Fruit fly (Drosophila melanogaster) whole organism, embryonic: ENCODE results near the gene Agpat1.

Source experiments
- Aef1 ChIP-seq: fragments of 200-800 bp; sonication (Bioruptor generic); IDR thresholded peaks from 3 replicates; pipeline ENCODE4 v1.3.6; 2022; ENCODE audit warnings: missing biosample characterization, missing genetic modification characterization
- Bdp1 ChIP-seq: fragments of 200-800 bp; sonication (Bioruptor generic); optimal IDR thresholded peaks from 3 replicates; lab custom pipeline; 2016; ENCODE audit warnings: missing biosample characterization, missing genetic modification characterization
- CG10366 ChIP-seq: fragments of 200-800 bp; sonication (Bioruptor generic); IDR thresholded peaks from 2 replicates; pipeline ENCODE4 v1.3.6; 2022; ENCODE audit warnings: missing biosample characterization, missing genetic modification characterization
- CG10979 ChIP-seq: fragments of 200-800 bp; sonication (Bioruptor generic); optimal IDR thresholded peaks from 2 replicates; lab custom pipeline; 2018; ENCODE audit warnings: missing biosample characterization, mild to moderate bottlenecking, missing genetic modification characterization, moderate library complexity
- CG11085 ChIP-seq: fragments of 200-800 bp; sonication (Bioruptor generic); IDR thresholded peaks from 2 replicates; pipeline ENCODE4 v1.3.6; 2022; ENCODE audit warnings: missing biosample characterization, missing genetic modification characterization
- CG11456 ChIP-seq: fragments of 200-800 bp; sonication (Bioruptor generic); IDR thresholded peaks from 3 replicates; pipeline ENCODE4 v1.3.6; 2022; ENCODE audit warnings: missing biosample characterization, missing genetic modification characterization
- CG11504 ChIP-seq: fragments of 200-800 bp; sonication (Bioruptor generic); optimal IDR thresholded peaks from 3 replicates; lab custom pipeline; 2019; ENCODE audit warnings: missing biosample characterization, mild to moderate bottlenecking, missing genetic modification characterization, moderate library complexity
- CG12236 ChIP-seq: fragments of 200-800 bp; sonication (Bioruptor generic); optimal IDR thresholded peaks from 2 replicates; lab custom pipeline; 2016; ENCODE audit warnings: missing biosample characterization, missing genetic modification characterization
- CG12299 ChIP-seq: fragments of 200-800 bp; sonication (Bioruptor generic); optimal IDR thresholded peaks from 2 replicates; lab custom pipeline; 2018; ENCODE audit warnings: missing biosample characterization, mild to moderate bottlenecking, missing genetic modification characterization
- CG16779 ChIP-seq: fragments of 200-800 bp; sonication (Bioruptor generic); IDR thresholded peaks from 2 replicates; pipeline ENCODE4 v1.3.6; 2022; ENCODE audit warnings: missing biosample characterization, missing genetic modification characterization
- CG17385 ChIP-seq: fragments of 200-800 bp; sonication (Bioruptor generic); optimal IDR thresholded peaks from 3 replicates; lab custom pipeline; 2018; ENCODE audit warnings: missing biosample characterization, mild to moderate bottlenecking, missing genetic modification characterization
- CG31388 ChIP-seq: fragments of 200-800 bp; sonication (Bioruptor generic); optimal IDR thresholded peaks from 2 replicates; lab custom pipeline; 2016; ENCODE audit warnings: missing biosample characterization, missing genetic modification characterization
- CG32767 ChIP-seq: fragments of 200-800 bp; sonication (Bioruptor generic); IDR thresholded peaks from 2 replicates; pipeline ENCODE4 v1.3.6; 2022; ENCODE audit warnings: missing biosample characterization, missing genetic modification characterization
- CG3281 ChIP-seq: fragments of 200-800 bp; sonication (Bioruptor generic); optimal IDR thresholded peaks from 3 replicates; lab custom pipeline; 2017; ENCODE audit warnings: missing biosample characterization, mild to moderate bottlenecking, missing genetic modification characterization
- CG33213 ChIP-seq: fragments of 200-800 bp; sonication (Bioruptor generic); optimal IDR thresholded peaks from 3 replicates; lab custom pipeline; 2016; ENCODE audit warnings: missing biosample characterization, missing genetic modification characterization
- CG34376 ChIP-seq: fragments of 200-800 bp; sonication (Bioruptor generic); optimal IDR thresholded peaks from 2 replicates; lab custom pipeline; 2018; ENCODE audit warnings: missing biosample characterization, mild to moderate bottlenecking, missing genetic modification characterization
- CG4820 ChIP-seq: fragments of 200-800 bp; sonication (Bioruptor generic); optimal IDR thresholded peaks from 3 replicates; lab custom pipeline; 2016; ENCODE audit warnings: missing biosample characterization, missing genetic modification characterization
- CG6689 ChIP-seq: fragments of 200-800 bp; sonication (Bioruptor generic); IDR thresholded peaks from 2 replicates; pipeline ENCODE4 v1.3.6; 2022; ENCODE audit warnings: missing biosample characterization, missing genetic modification characterization
- CG6791 ChIP-seq: fragments of 200-800 bp; sonication (Bioruptor generic); IDR thresholded peaks from 3 replicates; pipeline ENCODE4 v1.3.6; 2022; ENCODE audit warnings: missing biosample characterization, missing genetic modification characterization; ENCODE audit not compliant: partially characterized antibody
- CG7987 ChIP-seq: fragments of 200-800 bp; sonication (Bioruptor generic); optimal IDR thresholded peaks from 2 replicates; lab custom pipeline; 2018; ENCODE audit warnings: missing biosample characterization, mild to moderate bottlenecking, missing genetic modification characterization, moderate library complexity
- CG8089 ChIP-seq: fragments of 200-800 bp; sonication (Bioruptor generic); optimal IDR thresholded peaks from 3 replicates; lab custom pipeline; 2016; ENCODE audit warnings: missing biosample characterization, missing genetic modification characterization
- CG8944 ChIP-seq: fragments of 200-800 bp; sonication (Bioruptor generic); optimal IDR thresholded peaks from 3 replicates; lab custom pipeline; 2016; ENCODE audit warnings: missing biosample characterization, missing genetic modification characterization
- Dfd ChIP-seq, 2 experiments: fragments of >200 bp; optimal IDR thresholded peaks; 2 replicates each; lab custom pipeline; 2017; ENCODE audit warnings: missing biosample characterization in 2 of 2, missing genetic modification characterization in 2 of 2
- Dip2 ChIP-seq: fragments of 200-800 bp; sonication (Bioruptor generic); IDR thresholded peaks from 2 replicates; pipeline ENCODE4 v1.3.6; 2022; ENCODE audit warnings: missing biosample characterization, missing genetic modification characterization
- Hsf ChIP-seq: fragments of 200-800 bp; sonication (Bioruptor generic); optimal IDR thresholded peaks from 3 replicates; lab custom pipeline; 2016; ENCODE audit warnings: missing biosample characterization, missing genetic modification characterization
- Kr ChIP-seq: fragments of 200-800 bp; sonication (Bioruptor generic); optimal IDR thresholded peaks from 2 replicates; lab custom pipeline; 2017; ENCODE audit warnings: missing biosample characterization, mild to moderate bottlenecking, missing genetic modification characterization
- Lpt ChIP-seq: fragments of >200 bp; optimal IDR thresholded peaks from 2 replicates; lab custom pipeline; 2018; ENCODE audit warnings: missing biosample characterization, missing genetic modification characterization
- MESR4 ChIP-seq: fragments of 200-800 bp; sonication (Bioruptor generic); optimal IDR thresholded peaks from 2 replicates; lab custom pipeline; 2018; ENCODE audit warnings: missing biosample characterization, mild to moderate bottlenecking, missing genetic modification characterization, moderate library complexity
- Med ChIP-seq: fragments of 200-800 bp; sonication (Bioruptor generic); peaks from one replicate; lab custom pipeline; 2016; ENCODE audit warnings: missing biosample characterization, missing genetic modification characterization, mild to moderate bottlenecking, inconsistent platforms, moderate library complexity
- Mes4 ChIP-seq: fragments of 200-800 bp; sonication (Bioruptor generic); optimal IDR thresholded peaks from 2 replicates; lab custom pipeline; 2016; ENCODE audit warnings: missing biosample characterization, missing genetic modification characterization
- Mrtf ChIP-seq: fragments of 200-800 bp; sonication (Bioruptor generic); IDR thresholded peaks from 3 replicates; pipeline ENCODE4 v1.3.6; 2022; ENCODE audit warnings: missing biosample characterization, missing genetic modification characterization
- Myb ChIP-seq: fragments of 200-800 bp; sonication (Bioruptor generic); optimal IDR thresholded peaks from 2 replicates; lab custom pipeline; 2016; ENCODE audit warnings: missing biosample characterization, missing genetic modification characterization
- Rfx ChIP-seq: fragments of 200-800 bp; sonication (Bioruptor generic); IDR thresholded peaks from 2 replicates; pipeline ENCODE4 v1.3.6; 2022; ENCODE audit warnings: missing biosample characterization, missing genetic modification characterization
- Taf1 ChIP-seq: fragments of 200-800 bp; sonication (Bioruptor generic); IDR thresholded peaks from 2 replicates; pipeline ENCODE4 v1.3.6; 2022; ENCODE audit warnings: missing biosample characterization, missing genetic modification characterization
- amos ChIP-seq: fragments of 200-800 bp; sonication (Bioruptor generic); IDR thresholded peaks from 2 replicates; pipeline ENCODE4 v1.3.6; 2022; ENCODE audit warnings: missing biosample characterization, missing genetic modification characterization; ENCODE audit not compliant: partially characterized antibody
- chm ChIP-seq: fragments of 200-800 bp; sonication (Bioruptor generic); IDR thresholded peaks from 2 replicates; pipeline ENCODE4 v1.3.6; 2022; ENCODE audit warnings: missing biosample characterization, missing genetic modification characterization
- danr ChIP-seq: fragments of 200-800 bp; sonication (Bioruptor generic); IDR thresholded peaks from 2 replicates; pipeline ENCODE4 v1.3.6; 2022; ENCODE audit warnings: missing biosample characterization, missing genetic modification characterization
- dati ChIP-seq: fragments of 200-800 bp; sonication (Bioruptor generic); IDR thresholded peaks from 2 replicates; pipeline ENCODE4 v1.3.6; 2022; ENCODE audit warnings: missing biosample characterization, missing genetic modification characterization
- eve ChIP-seq, 2 experiments: fragments of >200 bp; optimal IDR thresholded peaks; 2 replicates each; lab custom pipeline; 2017; ENCODE audit warnings: missing biosample characterization in 2 of 2, missing genetic modification characterization in 2 of 2
- exex ChIP-seq: fragments of 200-800 bp; sonication (Bioruptor generic); optimal IDR thresholded peaks from 4 replicates; lab custom pipeline; 2018; ENCODE audit warnings: missing biosample characterization, mild to moderate bottlenecking, missing genetic modification characterization, moderate library complexity
- fd3F ChIP-seq: fragments of 200-800 bp; sonication (Bioruptor generic); optimal IDR thresholded peaks from 2 replicates; lab custom pipeline; 2018; ENCODE audit warnings: missing biosample characterization, mild to moderate bottlenecking, missing genetic modification characterization, moderate library complexity
- ftz-f1 ChIP-seq: fragments of 200-800 bp; sonication (Bioruptor generic); optimal IDR thresholded peaks from 2 replicates; lab custom pipeline; 2016; ENCODE audit warnings: missing biosample characterization, missing genetic modification characterization
- hbn ChIP-seq: fragments of 200-800 bp; sonication (Bioruptor generic); IDR thresholded peaks from 2 replicates; pipeline ENCODE4 v1.3.6; 2022; ENCODE audit warnings: missing biosample characterization, missing genetic modification characterization; ENCODE audit not compliant: partially characterized antibody
- nau ChIP-seq: fragments of 200-800 bp; sonication (Bioruptor generic); optimal IDR thresholded peaks from 3 replicates; lab custom pipeline; 2017; ENCODE audit warnings: missing biosample characterization, mild to moderate bottlenecking, missing genetic modification characterization, missing genetic modification reagents
- sens-2 ChIP-seq: fragments of 200-800 bp; sonication (Bioruptor generic); IDR thresholded peaks from 2 replicates; pipeline ENCODE4 v1.3.6; 2022; ENCODE audit warnings: missing biosample characterization, missing genetic modification characterization
- sqz ChIP-seq: fragments of 200-800 bp; sonication (Bioruptor generic); optimal IDR thresholded peaks from 3 replicates; lab custom pipeline; 2018; ENCODE audit warnings: missing biosample characterization, mild to moderate bottlenecking, missing genetic modification characterization
- sr ChIP-seq: fragments of 200-800 bp; sonication (Bioruptor generic); IDR thresholded peaks from 3 replicates; pipeline ENCODE4 v1.3.6; 2022; ENCODE audit warnings: missing biosample characterization, missing genetic modification characterization
- vfl ChIP-seq: fragments of 200-800 bp; sonication (Bioruptor generic); optimal IDR thresholded peaks from 2 replicates; lab custom pipeline; 2016; ENCODE audit warnings: missing biosample characterization, missing genetic modification characterization
- vnd ChIP-seq: fragments of 200-800 bp; sonication (Bioruptor generic); IDR thresholded peaks from 3 replicates; pipeline ENCODE4 v1.3.6; 2022; ENCODE audit warnings: missing biosample characterization, missing genetic modification characterization; ENCODE audit not compliant: partially characterized antibody

Gene Agpat1

dm6 chrX:12735478-12736428 lies 29.3 kb upstream of the Agpat1 start (continued):
- peak; percentile 68 for TF ChIP-seq Aef1 (GFP tag; lab: Robert Waterston, UW)
- peak; percentile 24 for TF ChIP-seq MESR4 (GFP tag; lab: Kevin White, UChicago)
- TF ChIP-seq CG32767 (GFP tag; lab: Robert Waterston, UW): peak; percentile 71; the same call in 1 of the 2 replicates
- TF ChIP-seq CG3281 (GFP tag; lab: Kevin White, UChicago): peak; percentile 96
- TF ChIP-seq vfl (GFP tag; lab: Kevin White, UChicago): peak; percentile 79
- TF ChIP-seq CG8944 (GFP tag; lab: Kevin White, UChicago): peak; percentile 88
- peak; percentile 92 for TF ChIP-seq fd3F (GFP tag; lab: Kevin White, UChicago)
- TF ChIP-seq nau (GFP tag; lab: Kevin White, UChicago): peak; percentile 94
- TF ChIP-seq CG16779 (GFP tag; lab: Robert Waterston, UW): no peak
- peak; percentile 92 for TF ChIP-seq CG33213 (GFP tag; lab: Kevin White, UChicago)
- no peak; the same call in 1 of the 2 replicates for TF ChIP-seq amos (GFP tag; lab: Robert Waterston, UW)
- TF ChIP-seq Bdp1 (GFP tag; lab: Kevin White, UChicago): peak; percentile 76
- no peak for TF ChIP-seq vnd (GFP tag; lab: Robert Waterston, UW)
- TF ChIP-seq Med (GFP tag; lab: Kevin White, UChicago): peak; percentile 97
- no peak; the same call in 1 of the 2 replicates for TF ChIP-seq CG11085 (GFP tag; lab: Robert Waterston, UW)
- peak; percentile 15; the same call in 1 of the 2 replicates for TF ChIP-seq sens-2 (GFP tag; lab: Robert Waterston, UW)
- peak; percentile 94 for TF ChIP-seq CG34376 (GFP tag; lab: Kevin White, UChicago)
- no peak for TF ChIP-seq ftz-f1
- peak; percentile 80 for TF ChIP-seq Myb (GFP tag; lab: Kevin White, UChicago)
- peak; percentile 64 for TF ChIP-seq CG7987
- TF ChIP-seq CG10366 (GFP tag; lab: Robert Waterston, UW): 0 out of 2 replicates have a peak, but pooled peaks have one; percentile 74
- no peak for TF ChIP-seq CG6791 (GFP tag; lab: Robert Waterston, UW)
- TF ChIP-seq CG11504 (tag; lab: Kevin White, UChicago): peak; percentile 96
- peak; percentile 89 for TF ChIP-seq Mes4 (GFP tag; lab: Kevin White, UChicago)
- peak; percentile 85 for TF ChIP-seq CG31388 (GFP tag; lab: Kevin White, UChicago)
- peak; percentile 81 for TF ChIP-seq CG11456 (GFP tag; lab: Robert Waterston, UW)
- no peak for TF ChIP-seq hbn
- TF ChIP-seq CG12236: peak; percentile 88
- TF ChIP-seq eve (GFP tag; optimal IDR thresholded peaks at IDR 0.05; lab: Kevin White, UChicago): peak in 1 of 2 experiments; percentile 99
- peak; percentile 72 for TF ChIP-seq Mrtf (GFP tag; lab: Robert Waterston, UW)
- TF ChIP-seq Dip2 (GFP tag; lab: Robert Waterston, UW): no peak; the same call in 1 of the 2 replicates
- peak; percentile 78 for TF ChIP-seq danr
- no peak for TF ChIP-seq Lpt
- peak; percentile 74 for TF ChIP-seq Kr
- TF ChIP-seq Rfx (GFP tag; lab: Robert Waterston, UW): peak; percentile 86
- peak; percentile 95 for TF ChIP-seq CG4820 (GFP tag; lab: Kevin White, UChicago)
- peak; percentile 90 for TF ChIP-seq CG8089 (GFP tag; lab: Kevin White, UChicago)
- peak; percentile 88 for TF ChIP-seq CG17385 (GFP tag; lab: Kevin White, UChicago)
- peak; percentile 94 for TF ChIP-seq CG10979 (tag; lab: Kevin White, UChicago)
- TF ChIP-seq CG12299: peak; percentile 86
- no peak; the same call in none of the 2 replicates for TF ChIP-seq chm (GFP tag; lab: Robert Waterston, UW)
- peak; percentile 64; the same call in 2 of the 3 replicates for TF ChIP-seq sr
- peak; percentile 69 for TF ChIP-seq exex (tag; lab: Kevin White, UChicago)
- TF ChIP-seq sqz (GFP tag; lab: Kevin White, UChicago): peak; percentile 75
- TF ChIP-seq Hsf (GFP tag; lab: Kevin White, UChicago): peak; percentile 96
- TF ChIP-seq CG6689 (GFP tag; lab: Robert Waterston, UW): peak; percentile 92
- peak; percentile 53 for TF ChIP-seq Taf1
- TF ChIP-seq Dfd (GFP tag; optimal IDR thresholded peaks at IDR 0.05; lab: Kevin White, UChicago): no peak
- TF ChIP-seq dati (GFP tag; lab: Robert Waterston, UW): 0 out of 2 replicates have a peak, but pooled peaks have one; percentile 5
